Fruit fly (Drosophila melanogaster): Measurements from ENCODE around the gene CG11322.

The CG11322 gene

DNA sequence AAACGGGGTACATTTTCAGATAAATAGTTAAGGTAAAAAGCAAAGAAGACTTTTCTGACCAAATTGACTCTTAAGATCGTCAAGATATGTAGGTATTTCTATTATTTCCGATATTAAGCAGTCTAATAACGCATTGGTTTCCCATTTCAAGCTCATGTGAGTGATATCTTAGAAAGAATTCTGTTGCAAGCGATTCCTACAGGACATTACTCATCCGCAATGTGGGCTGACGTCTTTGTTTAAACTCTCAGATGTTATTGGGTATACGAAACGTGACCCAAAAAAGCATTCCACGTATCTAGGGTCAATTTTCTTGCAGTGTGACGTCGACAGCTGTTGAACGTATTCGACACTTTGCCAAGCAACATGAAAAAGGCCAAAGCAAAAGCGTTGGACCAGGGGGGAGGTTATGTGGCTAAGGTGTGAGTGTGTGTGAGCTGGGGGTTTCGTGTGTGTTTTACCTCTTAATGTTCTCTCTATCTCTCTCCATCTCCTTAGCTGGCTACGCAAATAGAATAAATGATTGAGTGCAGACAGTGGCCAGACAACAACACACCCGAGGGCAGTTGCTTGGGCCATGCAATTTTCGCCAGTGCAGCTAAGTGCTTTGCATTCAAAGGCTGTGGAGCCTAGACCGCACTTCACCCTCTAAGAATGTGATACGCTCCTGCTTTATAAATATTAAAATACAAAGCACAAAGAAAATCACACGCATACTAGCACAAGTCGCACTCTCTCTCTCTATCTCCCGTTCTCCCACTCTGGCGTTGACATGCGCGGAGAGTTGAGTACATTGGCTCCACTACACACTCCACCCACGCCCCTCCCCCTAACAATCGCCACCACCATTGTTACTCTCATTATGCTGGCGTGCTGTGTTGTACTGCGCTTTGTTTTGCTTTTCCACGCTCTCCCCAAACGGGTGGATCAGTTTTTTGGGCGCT, 27.9 kb upstream of the CG11322 start (continued):
- TF ChIP-seq dm (GFP tag; optimal IDR thresholded peaks at IDR 0.05), result peak; percentile 94
- TF ChIP-seq ttk (GFP tag; IDR thresholded peaks at IDR 0.05), result peak; percentile 74
- peak; percentile 78 for TF ChIP-seq Dbx (GFP tag; IDR thresholded peaks at IDR 0.05)
- TF ChIP-seq gem (tag; optimal IDR thresholded peaks at IDR 0.05), result peak; percentile 97
- TF ChIP-seq Atf-2 (GFP tag; optimal IDR thresholded peaks at IDR 0.05), result peak; percentile 97
- TF ChIP-seq zen2 (GFP tag; IDR thresholded peaks at IDR 0.05; ENCODE audit: partially characterized antibody), result peak; percentile 4; the same call in 2 of the 3 replicates
- peak; percentile 81 for TF ChIP-seq CG14667 (GFP tag; IDR thresholded peaks at IDR 0.05)
- TF ChIP-seq CG6765 (GFP tag; optimal IDR thresholded peaks at IDR 0.05), result peak; percentile 95
- peak; percentile 68 for TF ChIP-seq onecut (GFP tag; IDR thresholded peaks at IDR 0.05)
- TF ChIP-seq cwo (GFP tag; optimal IDR thresholded peaks at IDR 0.05), result peak; percentile 96
- peak; percentile 65; the same call in 1 of the 2 replicates for TF ChIP-seq dimm (GFP tag; IDR thresholded peaks at IDR 0.05)
- peak; percentile 95 for TF ChIP-seq CG4328 (GFP tag; optimal IDR thresholded peaks at IDR 0.05)
- peak; percentile 75 for TF ChIP-seq Deaf1 (tag; optimal IDR thresholded peaks at IDR 0.05)
- TF ChIP-seq CG7987 (GFP tag; optimal IDR thresholded peaks at IDR 0.05), result peak; percentile 81
- peak; percentile 95 for TF ChIP-seq CG4424 (GFP tag; optimal IDR thresholded peaks at IDR 0.05)
- TF ChIP-seq CG42726 (GFP tag; IDR thresholded peaks at IDR 0.05; ENCODE audit: partially characterized antibody), result peak; percentile 6; the same call in 1 of the 2 replicates
- peak; percentile 57 for TF ChIP-seq Sry-β (GFP tag; optimal IDR thresholded peaks at IDR 0.05)
- TF ChIP-seq btn (GFP tag; optimal IDR thresholded peaks at IDR 0.05), result peak; percentile 87
- TF ChIP-seq CG4404 (GFP tag; IDR thresholded peaks at IDR 0.05), result peak; percentile 86
- TF ChIP-seq fd64A (GFP tag; optimal IDR thresholded peaks at IDR 0.05), result peak; percentile 82
- peak; percentile 99 for TF ChIP-seq CoRest (tag; optimal IDR thresholded peaks at IDR 0.05)
- peak; percentile 96 for TF ChIP-seq Side (GFP tag; optimal IDR thresholded peaks at IDR 0.05)
- TF ChIP-seq CG15073 (GFP tag; optimal IDR thresholded peaks at IDR 0.05), result peak; percentile 61
- TF ChIP-seq CG4282 (GFP tag; optimal IDR thresholded peaks at IDR 0.05), result peak; percentile 89
- peak; percentile 92 for TF ChIP-seq CG15601 (tag; optimal IDR thresholded peaks at IDR 0.05)
- peak; percentile 96 for TF ChIP-seq mam (GFP tag; optimal IDR thresholded peaks at IDR 0.05)
- TF ChIP-seq CG11695 (GFP tag; IDR thresholded peaks at IDR 0.05), result peak; percentile 93
- TF ChIP-seq B-H2 (GFP tag; optimal IDR thresholded peaks at IDR 0.05), result peak; percentile 70
- TF ChIP-seq sd (tag; optimal IDR thresholded peaks at IDR 0.05), result peak; percentile 78
- TF ChIP-seq Ptx1 (GFP tag; IDR thresholded peaks at IDR 0.05), result peak; percentile 94
- no peak for TF ChIP-seq stwl (tag; optimal IDR thresholded peaks at IDR 0.05)
- peak; percentile 92 for TF ChIP-seq CG7372 (GFP tag; IDR thresholded peaks at IDR 0.05)
- TF ChIP-seq CG34224 (GFP tag; IDR thresholded peaks at IDR 0.05; ENCODE audit: partially characterized antibody), result peak; percentile 64; the same call in 1 of the 3 replicates
- TF ChIP-seq dati (GFP tag; IDR thresholded peaks at IDR 0.05), result peak; percentile 64
- TF ChIP-seq fu2 (GFP tag; optimal IDR thresholded peaks at IDR 0.05), result peak; percentile 97
- peak; percentile 73 for TF ChIP-seq exex (tag; optimal IDR thresholded peaks at IDR 0.05)
- peak; percentile 76 for TF ChIP-seq CG14965 (GFP tag; optimal IDR thresholded peaks at IDR 0.05; ENCODE audit: borderline replicate concordance)
- peak; percentile 98 for TF ChIP-seq CG11504 (tag; optimal IDR thresholded peaks at IDR 0.05)
- TF ChIP-seq Ets65A (GFP tag), result peak; percentile 99
- TF ChIP-seq Meics (GFP tag; optimal IDR thresholded peaks at IDR 0.05), result peak; percentile 97
- peak; percentile 18 for TF ChIP-seq BEAF-32 (GFP tag; optimal IDR thresholded peaks at IDR 0.05)
- TF ChIP-seq Mad (GFP tag; optimal IDR thresholded peaks at IDR 0.05), result peak; percentile 92
- peak; percentile 84 for TF ChIP-seq ewg (GFP tag; optimal IDR thresholded peaks at IDR 0.05)
- TF ChIP-seq ci (GFP tag; IDR thresholded peaks at IDR 0.05), result peak; percentile 27; the same call in 2 of the 3 replicates
- peak; percentile 73 for TF ChIP-seq CG11247 (GFP tag; IDR thresholded peaks at IDR 0.05)
- TF ChIP-seq CG4617 (GFP tag; optimal IDR thresholded peaks at IDR 0.05; ENCODE audit: borderline replicate concordance), result peak; percentile 74
- TF ChIP-seq Sry-δ (GFP tag; optimal IDR thresholded peaks at IDR 0.05), result peak; percentile 70

Measured in whole organism, embryonic.